Fruit fly (Drosophila melanogaster): ENCODE results near the gene CG6999.

- no peak for TF ChIP-seq fru (GFP tag; optimal IDR thresholded peaks at IDR 0.05)
- TF ChIP-seq tai (GFP tag; optimal IDR thresholded peaks at IDR 0.05): no peak
- TF ChIP-seq pan (optimal IDR thresholded peaks at IDR 0.05): no peak
- TF ChIP-seq woc (GFP tag; optimal IDR thresholded peaks at IDR 0.05): no peak
- no peak for TF ChIP-seq CG32264 (GFP tag; optimal IDR thresholded peaks at IDR 0.05)
- no peak for TF ChIP-seq h (GFP tag; optimal IDR thresholded peaks at IDR 0.05)
- TF ChIP-seq lola (GFP tag; optimal IDR thresholded peaks at IDR 0.05): no peak
Measured at dm6 chrX:9089254-9090056, 1.3 kb downstream of the CG6999 start, which contains the start of gene CCT2.

Data from whole organism, wandering third instar larva.